Fruit fly (Drosophila melanogaster) whole organism, wandering third instar larva: ENCODE data around the gene tws.

Experiments used
- Abd-B ChIP-seq: fragments of >200 bp; optimal IDR thresholded peaks from 2 replicates; lab custom pipeline; 2017; ENCODE audit warnings: missing biosample characterization, missing genetic modification characterization
- CG32264 ChIP-seq: fragments of 200-800 bp; sonication (Bioruptor generic); optimal IDR thresholded peaks from 2 replicates; lab custom pipeline; 2016; ENCODE audit warnings: missing biosample characterization, missing genetic modification characterization
- CG9705 ChIP-seq: fragments of 200-800 bp; sonication (Bioruptor generic); optimal IDR thresholded peaks from 2 replicates; lab custom pipeline; 2018; ENCODE audit warnings: missing biosample characterization, mild to moderate bottlenecking, missing genetic modification characterization
- CrebA ChIP-seq: fragments of 200-800 bp; sonication (Bioruptor generic); optimal IDR thresholded peaks from 2 replicates; lab custom pipeline; 2016; ENCODE audit warnings: missing biosample characterization, mild to moderate bottlenecking, missing genetic modification characterization, borderline replicate concordance
- Dfd ChIP-seq: fragments of >200 bp; optimal IDR thresholded peaks from 2 replicates; lab custom pipeline; 2017; ENCODE audit warnings: missing biosample characterization, missing genetic modification characterization
- Dif ChIP-seq: fragments of 200-275, 200-300 bp; sonication (Bioruptor generic); optimal IDR thresholded peaks from 2 replicates; lab custom pipeline; 2018; ENCODE audit warnings: missing biosample characterization, missing genetic modification characterization; ENCODE audit not compliant: partially characterized antibody
- GATAd ChIP-seq: sonication (Bioruptor generic); optimal IDR thresholded peaks from 2 replicates; lab custom pipeline; 2016; ENCODE audit warnings: missing biosample characterization, missing genetic modification characterization
- HLH106 ChIP-seq: fragments of 200-800 bp; optimal IDR thresholded peaks from 3 replicates; lab custom pipeline; 2019; ENCODE audit warnings: missing biosample characterization, mild to moderate bottlenecking, missing genetic modification characterization, moderate library complexity
- Hnf4 ChIP-seq: fragments of 200-800 bp; sonication (Bioruptor generic); optimal IDR thresholded peaks from 2 replicates; lab custom pipeline; 2016; ENCODE audit warnings: missing biosample characterization, mild to moderate bottlenecking, missing genetic modification characterization
- Hr78 ChIP-seq: fragments of >200 bp; optimal IDR thresholded peaks from 2 replicates; lab custom pipeline; 2017; ENCODE audit warnings: missing biosample characterization, missing genetic modification characterization
- Hr83 ChIP-seq: fragments of 200-300 bp; sonication (Bioruptor generic); optimal IDR thresholded peaks from 2 replicates; lab custom pipeline; 2016; ENCODE audit warnings: missing biosample characterization, mild to moderate bottlenecking, missing genetic modification characterization, moderate library complexity; ENCODE audit not compliant: poor library complexity, severe bottlenecking
- Mio ChIP-seq: sonication (Bioruptor generic); optimal IDR thresholded peaks from 2 replicates; lab custom pipeline; 2016; ENCODE audit warnings: missing biosample characterization, missing genetic modification characterization
- N ChIP-seq: fragments of >200 bp; optimal IDR thresholded peaks from 2 replicates; lab custom pipeline; 2018; ENCODE audit warnings: missing biosample characterization, missing external identifiers, missing genetic modification characterization
- OdsH ChIP-seq: fragments of 200-800 bp; sonication (Bioruptor generic); optimal IDR thresholded peaks from 2 replicates; lab custom pipeline; 2016; ENCODE audit warnings: missing biosample characterization, mild to moderate bottlenecking, missing genetic modification characterization
- Rel ChIP-seq, 2 experiments: fragments of 200-800 bp; sonication (Bioruptor generic) in 1 of 2; optimal IDR thresholded peaks; 2 replicates in 1 of 2; 3 replicates in 1 of 2; lab custom pipeline; 2016 to 2019; ENCODE audit warnings: mild to moderate bottlenecking in 2 of 2, missing biosample characterization in 2 of 2, missing genetic modification characterization in 2 of 2, moderate library complexity in 1 of 2
- Sp1 ChIP-seq: fragments of 200-800 bp; sonication (Bioruptor generic); optimal IDR thresholded peaks from 3 replicates; lab custom pipeline; 2019; ENCODE audit warnings: missing biosample characterization, mild to moderate bottlenecking, missing genetic modification characterization, moderate library complexity
- Vsx2 ChIP-seq: fragments of 200-300, 225-300 bp; sonication (Bioruptor generic); optimal IDR thresholded peaks from 2 replicates; lab custom pipeline; 2018; ENCODE audit warnings: missing biosample characterization, missing genetic modification characterization; ENCODE audit not compliant: partially characterized antibody
- br ChIP-seq: fragments of 200-800 bp; sonication (Bioruptor generic); optimal IDR thresholded peaks from 2 replicates; lab custom pipeline; 2016; ENCODE audit warnings: missing biosample characterization, missing genetic modification characterization
- brk ChIP-seq: fragments of 200-800 bp; sonication (Bioruptor generic); optimal IDR thresholded peaks from 2 replicates; lab custom pipeline; 2016; ENCODE audit warnings: missing biosample characterization, mild to moderate bottlenecking, missing genetic modification characterization
- dmrt93B ChIP-seq: fragments of 200-800 bp; sonication (Bioruptor generic); optimal IDR thresholded peaks from 2 replicates; lab custom pipeline; 2018; ENCODE audit warnings: missing biosample characterization, mild to moderate bottlenecking, missing genetic modification characterization
- dsf ChIP-seq: sonication (Bioruptor generic); optimal IDR thresholded peaks from 2 replicates; lab custom pipeline; 2016; ENCODE audit warnings: missing biosample characterization, missing genetic modification characterization, borderline replicate concordance
- ey ChIP-seq: fragments of 200-800 bp; sonication (Bioruptor generic); optimal IDR thresholded peaks from 2 replicates; lab custom pipeline; 2016; ENCODE audit warnings: missing biosample characterization, missing genetic modification characterization
- foxo ChIP-seq, 2 experiments: fragments of 200-800 bp; sonication (Bioruptor generic); optimal IDR thresholded peaks; 2 replicates in 1 of 2; 3 replicates in 1 of 2; lab custom pipeline; 2016 to 2017; ENCODE audit warnings: missing biosample characterization in 2 of 2, missing genetic modification characterization in 2 of 2
- fru ChIP-seq: fragments of 200-800 bp; sonication (Bioruptor generic); optimal IDR thresholded peaks from 3 replicates; lab custom pipeline; 2016; ENCODE audit warnings: missing biosample characterization, mild to moderate bottlenecking, missing genetic modification characterization
- h ChIP-seq: fragments of 200-800 bp; sonication (Bioruptor generic); optimal IDR thresholded peaks from 3 replicates; lab custom pipeline; 2016; ENCODE audit warnings: missing biosample characterization, mild to moderate bottlenecking, missing genetic modification characterization
- jim ChIP-seq: fragments of 175-275, 200-325 bp; sonication (Bioruptor generic); optimal IDR thresholded peaks from 2 replicates; lab custom pipeline; 2016; ENCODE audit warnings: missing biosample characterization, mild to moderate bottlenecking, missing genetic modification characterization
- lola ChIP-seq: fragments of >200 bp; optimal IDR thresholded peaks from 2 replicates; lab custom pipeline; 2017; ENCODE audit warnings: missing biosample characterization, missing genetic modification characterization
- pan ChIP-seq: fragments of >200 bp; optimal IDR thresholded peaks from 2 replicates; lab custom pipeline; 2017
- psq ChIP-seq: fragments of 200-800 bp; sonication (Bioruptor generic); optimal IDR thresholded peaks from 3 replicates; lab custom pipeline; 2017; ENCODE audit warnings: missing biosample characterization, mild to moderate bottlenecking, missing genetic modification characterization, moderate library complexity
- rgr ChIP-seq: fragments of 200-800 bp; sonication (Bioruptor generic); optimal IDR thresholded peaks from 3 replicates; lab custom pipeline; 2016; ENCODE audit warnings: missing biosample characterization, mild to moderate bottlenecking, missing genetic modification characterization
- sv ChIP-seq: fragments of 200-800 bp; sonication (Bioruptor generic); optimal IDR thresholded peaks from 3 replicates; lab custom pipeline; 2016; ENCODE audit warnings: missing biosample characterization, missing genetic modification characterization
- tai ChIP-seq: sonication (Bioruptor generic); optimal IDR thresholded peaks from 2 replicates; lab custom pipeline; 2016; ENCODE audit warnings: missing biosample characterization, missing genetic modification characterization
- usp ChIP-seq: fragments of >200 bp; optimal IDR thresholded peaks from 2 replicates; lab custom pipeline; 2017; ENCODE audit warnings: missing biosample characterization, missing genetic modification characterization
- woc ChIP-seq: sonication (Bioruptor generic); optimal IDR thresholded peaks from 2 replicates; lab custom pipeline; 2016; ENCODE audit warnings: missing biosample characterization, mild to moderate bottlenecking, missing genetic modification characterization

The tws gene

dm6 chr3R:10150555-10150954 lies 11.0 kb upstream of the tws start:
- TF ChIP-seq CG32264 (GFP tag; lab: Kevin White, UChicago), result no peak
- TF ChIP-seq Hr78 (GFP tag; lab: Kevin White, UChicago), result no peak
- no peak for TF ChIP-seq Vsx2 (GFP tag; lab: Kevin White, UChicago)
- no peak for TF ChIP-seq pan
- no peak for TF ChIP-seq GATAd (GFP tag; lab: Kevin White, UChicago)

- TF ChIP-seq Dif (GFP tag; lab: Kevin White, UChicago) (no peak), usp (GFP tag; lab: Kevin White, UChicago) (no peak), tai (GFP tag; lab: Kevin White, UChicago) (no peak), jim (GFP tag; lab: Kevin White, UChicago) (no peak), h (GFP tag; lab: Kevin White, UChicago) (no peak), OdsH (GFP tag; lab: Kevin White, UChicago) (no peak), Mio (GFP tag; lab: Kevin White, UChicago) (no peak), psq (GFP tag; lab: Kevin White, UChicago) (no peak)
- TF ChIP-seq, all 38 proteins: peak for 0
Measured at dm6 chr3R:10149667-10150398, 10.3 kb upstream of the tws start.

- TF ChIP-seq Dif (GFP tag; lab: Kevin White, UChicago), result no peak
- no peak for TF ChIP-seq Dfd
- no peak for TF ChIP-seq ey (GFP tag; lab: Kevin White, UChicago)
- no peak for TF ChIP-seq psq (GFP tag; lab: Kevin White, UChicago)
Measured at dm6 chr3R:10148376-10148887, 8.9 kb upstream of the tws start.

DNA sequence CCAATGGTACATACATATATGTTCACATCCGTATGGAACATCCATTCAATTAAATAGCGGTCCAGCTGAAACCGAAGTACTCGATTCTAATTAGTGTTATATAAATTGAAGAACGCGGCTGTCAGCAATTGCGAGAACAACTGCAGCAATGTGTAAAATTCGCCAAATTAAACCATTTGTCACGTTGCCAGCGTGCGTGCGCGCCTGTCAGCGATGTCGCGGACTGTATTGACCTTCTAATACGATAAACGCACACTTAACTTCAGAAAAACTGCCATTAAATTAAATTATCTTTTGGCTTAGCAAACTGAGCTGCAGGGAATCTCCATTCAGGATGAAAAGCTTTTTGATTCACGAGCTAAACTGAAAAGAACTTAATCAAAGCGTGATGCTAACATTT lies 7.6 kb upstream of the tws start:
- TF ChIP-seq OdsH (GFP tag; lab: Kevin White, UChicago), result no peak
- no peak for TF ChIP-seq usp (GFP tag; lab: Kevin White, UChicago)
- TF ChIP-seq Sp1, result no peak
- no peak for TF ChIP-seq foxo (GFP tag; optimal IDR thresholded peaks at IDR 0.05; lab: Kevin White, UChicago)
- no peak for TF ChIP-seq Vsx2 (GFP tag; lab: Kevin White, UChicago)
- no peak for TF ChIP-seq HLH106

dm6 chr3R:10144103-10144998 lies 4.8 kb upstream of the tws start, which contains the start of the genes TAF1B and Invadolysin:
Gene TAF1B (minus strand): TSS chr3R:10144184.
Gene Invadolysin (plus strand): TSS chr3R:10144668.
- TF ChIP-seq usp (GFP tag; lab: Kevin White, UChicago) (no peak), woc (GFP tag; lab: Kevin White, UChicago) (peak; percentile 23), Mio (GFP tag; lab: Kevin White, UChicago) (no peak), CrebA (GFP tag; lab: Kevin White, UChicago) (no peak), Hr83 (GFP tag; lab: Kevin White, UChicago) (peak; percentile 92), dmrt93B (GFP tag; lab: Kevin White, UChicago) (peak; percentile 16), Vsx2 (GFP tag; lab: Kevin White, UChicago) (no peak), CG9705 (GFP tag; lab: Kevin White, UChicago) (no peak), psq (GFP tag; lab: Kevin White, UChicago) (no peak), CG32264 (GFP tag; lab: Kevin White, UChicago) (no peak), foxo (GFP tag; optimal IDR thresholded peaks at IDR 0.05; lab: Kevin White, UChicago) (peak in 1 of 2 experiments; percentile 67), HLH106 (peak; percentile 49), GATAd (GFP tag; lab: Kevin White, UChicago) (peak; percentile 23), Dif (GFP tag; lab: Kevin White, UChicago) (peak; percentile 12), Abd-B (GFP tag; lab: Kevin White, UChicago) (no peak), N (GFP tag; lab: Kevin White, UChicago) (no peak), rgr (GFP tag; lab: Kevin White, UChicago) (peak; percentile 41), brk (GFP tag; lab: Kevin White, UChicago) (peak; percentile 90), dsf (GFP tag; lab: Kevin White, UChicago) (peak; percentile 59), h (GFP tag; lab: Kevin White, UChicago) (peak; percentile 64), Dfd (no peak), OdsH (GFP tag; lab: Kevin White, UChicago) (peak; percentile 56), Hr78 (GFP tag; lab: Kevin White, UChicago) (no peak), ey (GFP tag; lab: Kevin White, UChicago) (peak; percentile 18), Rel (GFP tag; optimal IDR thresholded peaks at IDR 0.05; lab: Kevin White, UChicago) (no peak), Rel (tag; optimal IDR thresholded peaks at IDR 0.05; lab: Kevin White, UChicago) (peak; percentile 31), sv (peak; percentile 44), br (GFP tag; lab: Kevin White, UChicago) (peak; percentile 40), lola (no peak), fru (GFP tag; lab: Kevin White, UChicago) (peak; percentile 59), Hnf4 (peak; percentile 76)
